Fruit fly (Drosophila melanogaster) Kc167 (cell line): ENCODE data around the gene CG45071.

ENCODE experiments used
- Myc ChIP-seq: fragments of >200 bp; optimal IDR thresholded peaks from 2 replicates; lab custom pipeline; 2017; ENCODE audit warnings: missing external identifiers
- h ChIP-seq: fragments of >200 bp; optimal IDR thresholded peaks from 3 replicates; lab custom pipeline; 2018; ENCODE audit warnings: missing external identifiers
- insv ChIP-seq: fragments of >200 bp; optimal IDR thresholded peaks from 3 replicates; lab custom pipeline; 2018; ENCODE audit warnings: missing external identifiers
- psq ChIP-seq: fragments of >200 bp; optimal IDR thresholded peaks from 2 replicates; lab custom pipeline; 2017; ENCODE audit warnings: missing external identifiers
- ttk ChIP-seq: sonication (Bioruptor generic); optimal IDR thresholded peaks from 2 replicates; lab custom pipeline; 2017; ENCODE audit warnings: missing external identifiers

DNA sequence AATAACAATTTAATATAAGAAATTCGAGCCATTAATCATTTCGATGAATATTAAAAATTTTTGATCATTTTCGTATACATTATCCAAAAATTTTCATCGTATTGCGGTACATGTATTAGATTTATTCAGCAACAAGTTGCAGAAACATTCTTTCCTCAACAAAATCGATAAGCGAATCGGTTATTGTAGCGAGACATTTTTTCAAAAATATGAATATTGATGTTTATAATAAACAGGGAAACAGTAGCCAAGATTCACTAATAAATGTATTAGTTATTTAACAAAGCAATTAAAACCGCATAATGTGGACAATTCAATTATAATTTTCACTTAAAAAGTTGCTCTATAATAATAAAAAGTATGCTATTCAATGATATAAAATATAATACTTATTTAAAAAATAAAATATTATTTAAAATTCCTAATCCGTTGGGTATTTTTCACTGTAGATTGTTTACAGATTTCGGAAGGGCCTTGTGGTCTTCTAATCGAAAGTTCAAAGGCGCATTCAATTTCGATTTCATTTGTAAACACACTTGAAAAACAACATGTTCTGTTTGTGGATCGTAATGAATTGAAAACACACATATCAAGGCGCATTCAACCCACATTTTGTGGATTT is 16.5 kb upstream of the CG45071 start:
- no peak for TF ChIP-seq ttk
- TF ChIP-seq insv = no peak
- TF ChIP-seq psq (lab: Kevin White, UChicago) = no peak
- no peak for TF ChIP-seq h (lab: Kevin White, UChicago)
- no peak for TF ChIP-seq Myc
